Worm (Caenorhabditis elegans) whole organism, L2 larva: ENCODE measurements around the gene dnj-8.

Source experiments
- F13H6.1 ChIP-seq: sonication (generic microtip); optimal IDR thresholded peaks from 2 replicates; lab custom pipeline; 2016; ENCODE audit warnings: missing genetic modification characterization, missing compliant biosample characterization
- R02D3.7 ChIP-seq: fragments of 150-350 bp; optimal IDR thresholded peaks from 2 replicates; lab custom pipeline; 2014; ENCODE audit warnings: missing biosample characterization, missing genetic modification characterization
- ZK546.5 ChIP-seq: sonication (generic microtip); optimal IDR thresholded peaks from 2 replicates; lab custom pipeline; 2017; ENCODE audit warnings: missing biosample characterization, missing genetic modification characterization
- ceh-82 ChIP-seq: fragments of 150-350 bp; optimal IDR thresholded peaks from 2 replicates; lab custom pipeline; 2014; ENCODE audit warnings: missing biosample characterization, missing genetic modification characterization
- gmeb-1 ChIP-seq: fragments of 150-350 bp; optimal IDR thresholded peaks from 2 replicates; lab custom pipeline; 2014; ENCODE audit warnings: missing biosample characterization, missing genetic modification characterization
- lin-13 ChIP-seq: fragments of 150-350 bp; optimal IDR thresholded peaks from 2 replicates; lab custom pipeline; 2014; ENCODE audit warnings: missing biosample characterization, missing genetic modification reagents, missing genetic modification characterization
- mdl-1 ChIP-seq, 2 experiments: fragments of 150-350 bp in 1 of 2; sonication (generic microtip) in 1 of 2; optimal IDR thresholded peaks; 2 replicates each; lab custom pipeline; 2017; ENCODE audit warnings: missing biosample characterization in 2 of 2, missing genetic modification characterization in 2 of 2
- nhr-11 ChIP-seq: fragments of 150-350 bp; optimal IDR thresholded peaks from 2 replicates; lab custom pipeline; 2014; ENCODE audit warnings: missing biosample characterization, missing genetic modification characterization
- nhr-12 ChIP-seq: fragments of 150-350 bp; optimal IDR thresholded peaks from 2 replicates; lab custom pipeline; 2014; ENCODE audit warnings: missing biosample characterization, missing genetic modification characterization
- nhr-23 ChIP-seq: fragments of 150-350 bp; optimal IDR thresholded peaks from 2 replicates; lab custom pipeline; 2014; ENCODE audit warnings: missing biosample characterization, missing genetic modification reagents, missing genetic modification characterization
- nhr-77 ChIP-seq: fragments of 150-350 bp; optimal IDR thresholded peaks from 2 replicates; lab custom pipeline; 2014; ENCODE audit warnings: missing biosample characterization, missing genetic modification characterization
- sma-3 ChIP-seq: sonication (generic microtip); optimal IDR thresholded peaks from 2 replicates; lab custom pipeline; 2016; ENCODE audit warnings: missing genetic modification reagents, missing genetic modification characterization, missing compliant biosample characterization
- ztf-1 ChIP-seq: fragments of 200-800 bp; sonication (Bioruptor generic); conservative IDR thresholded peaks from 2 replicates; pipeline ENCODE4 v1.3.6; 2022; ENCODE audit warnings: missing genetic modification characterization, missing compliant biosample characterization

dnj-8 gene

ce11 chrII:6554677-6555076, 43.2 kb downstream of the dnj-8 start, which contains the start of gene wrn-1:
wrn-1 (plus strand) TSS chrII:6554977.
- TF ChIP-seq sma-3 (GFP tag; lab: Kevin White, UChicago) (no peak), mdl-1 (tag; optimal IDR thresholded peaks at IDR 0.05; lab: Kevin White, UChicago) (no peak), gmeb-1 (tag; lab: Kevin White, UChicago) (no peak)

- TF ChIP-seq nhr-23 (tag; lab: Kevin White, UChicago) (no peak), nhr-12 (tag; lab: Kevin White, UChicago) (no peak), F13H6.1 (no peak), nhr-11 (tag; lab: Kevin White, UChicago) (no peak), nhr-77 (tag; lab: Kevin White, UChicago) (no peak), ZK546.5 (tag; lab: Kevin White, UChicago) (no peak), ztf-1 (GFP tag; lab: Robert Waterston, UW) (no peak), ceh-82 (no peak), R02D3.7 (no peak), lin-13 (GFP tag; lab: Kevin White, UChicago) (no peak)
Measured at ce11 chrII:6544842-6545410, 53.0 kb downstream of the dnj-8 start, which contains the start of gene lron-15. lron-15 (minus strand) TSS chrII:6544892.
